Worm (Caenorhabditis elegans) whole organism, L2 larva: ENCODE results near the gene zip-6.

Experiments
- C34F6.9 ChIP-seq: fragments of 150-350 bp; optimal IDR thresholded peaks from 2 replicates; lab custom pipeline; 2014; ENCODE audit warnings: missing biosample characterization, missing genetic modification characterization
- F13H6.1 ChIP-seq: sonication (generic microtip); optimal IDR thresholded peaks from 2 replicates; lab custom pipeline; 2016; ENCODE audit warnings: missing genetic modification characterization, missing compliant biosample characterization
- Y55F3AM.14 ChIP-seq: fragments of 200-800 bp; sonication (Bioruptor generic); optimal IDR thresholded peaks from 2 replicates; lab custom pipeline; 2018; ENCODE audit warnings: mild to moderate bottlenecking, missing genetic modification characterization, missing compliant biosample characterization
- ZK546.5 ChIP-seq: sonication (generic microtip); optimal IDR thresholded peaks from 2 replicates; lab custom pipeline; 2017; ENCODE audit warnings: missing biosample characterization, missing genetic modification characterization
- alr-1 ChIP-seq: fragments of 150-350 bp; optimal IDR thresholded peaks from 2 replicates; lab custom pipeline; 2014; ENCODE audit warnings: missing biosample characterization, missing genetic modification characterization
- ama-1 ChIP-seq: fragments of 150-350 bp; optimal IDR thresholded peaks from 2 replicates; lab custom pipeline; 2018; ENCODE audit warnings: inconsistent platforms
- blmp-1 ChIP-seq: sonication (generic microtip); optimal IDR thresholded peaks from 2 replicates; lab custom pipeline; 2017; ENCODE audit warnings: missing genetic modification characterization, mild to moderate bottlenecking, missing compliant biosample characterization, antibody characterized with exemption, moderate library complexity; ENCODE audit not compliant: insufficient read depth
- ceh-16 ChIP-seq: fragments of 150-350 bp; optimal IDR thresholded peaks from 2 replicates; lab custom pipeline; 2014; ENCODE audit warnings: missing biosample characterization, missing genetic modification characterization
- ceh-82 ChIP-seq: fragments of 150-350 bp; optimal IDR thresholded peaks from 2 replicates; lab custom pipeline; 2014; ENCODE audit warnings: missing biosample characterization, missing genetic modification characterization
- egl-27 ChIP-seq: sonication (generic microtip); optimal IDR thresholded peaks from 3 replicates; lab custom pipeline; 2017; ENCODE audit warnings: missing biosample characterization, missing genetic modification reagents, missing genetic modification characterization
- elt-1 ChIP-seq: fragments of 150-350 bp; optimal IDR thresholded peaks from 2 replicates; lab custom pipeline; 2014; ENCODE audit warnings: missing biosample characterization, missing genetic modification characterization
- elt-3 ChIP-seq: sonication (generic microtip); optimal IDR thresholded peaks from 2 replicates; lab custom pipeline; 2017; ENCODE audit warnings: missing biosample characterization, missing genetic modification characterization
- fos-1 ChIP-seq: fragments of 150-350 bp; optimal IDR thresholded peaks from 2 replicates; lab custom pipeline; 2014; ENCODE audit warnings: missing biosample characterization, missing genetic modification characterization
- gmeb-1 ChIP-seq: fragments of 150-350 bp; optimal IDR thresholded peaks from 2 replicates; lab custom pipeline; 2014; ENCODE audit warnings: missing biosample characterization, missing genetic modification characterization
- lin-11 ChIP-seq: fragments of 150-350 bp; sonication (generic microtip); optimal IDR thresholded peaks from 2 replicates; lab custom pipeline; 2014; ENCODE audit warnings: missing biosample characterization, missing genetic modification characterization, inconsistent platforms, mixed read lengths
- lin-13 ChIP-seq: fragments of 150-350 bp; optimal IDR thresholded peaks from 2 replicates; lab custom pipeline; 2014; ENCODE audit warnings: missing biosample characterization, missing genetic modification reagents, missing genetic modification characterization
- lin-39 ChIP-seq: fragments of 150-350 bp; optimal IDR thresholded peaks from 2 replicates; lab custom pipeline; 2014; ENCODE audit warnings: missing biosample characterization, missing genetic modification reagents, missing genetic modification characterization
- lsy-2 ChIP-seq, 2 experiments: fragments of 150-350 bp in 1 of 2; sonication (generic microtip) in 1 of 2; optimal IDR thresholded peaks; 2 replicates each; lab custom pipeline; 2014 to 2017; ENCODE audit warnings: missing biosample characterization in 2 of 2, missing genetic modification characterization in 2 of 2
- mbf-1 ChIP-seq: sonication (generic microtip); optimal IDR thresholded peaks from 2 replicates; lab custom pipeline; 2017; ENCODE audit warnings: missing biosample characterization, missing genetic modification characterization
- mdl-1 ChIP-seq, 2 experiments: fragments of 150-350 bp in 1 of 2; sonication (generic microtip) in 1 of 2; optimal IDR thresholded peaks; 2 replicates each; lab custom pipeline; 2017; ENCODE audit warnings: missing biosample characterization in 2 of 2, missing genetic modification characterization in 2 of 2
- nhr-10 ChIP-seq: sonication (generic microtip); optimal IDR thresholded peaks from 2 replicates; lab custom pipeline; 2017; ENCODE audit warnings: missing biosample characterization, missing genetic modification characterization
- nhr-11 ChIP-seq: fragments of 150-350 bp; optimal IDR thresholded peaks from 2 replicates; lab custom pipeline; 2014; ENCODE audit warnings: missing biosample characterization, missing genetic modification characterization
- nhr-129 ChIP-seq: fragments of 150-350 bp; optimal IDR thresholded peaks from 2 replicates; lab custom pipeline; 2014; ENCODE audit warnings: missing biosample characterization, missing genetic modification characterization
- nhr-23 ChIP-seq: fragments of 150-350 bp; optimal IDR thresholded peaks from 2 replicates; lab custom pipeline; 2014; ENCODE audit warnings: missing biosample characterization, missing genetic modification reagents, missing genetic modification characterization
- nhr-237 ChIP-seq: fragments of 150-350 bp; optimal IDR thresholded peaks from 2 replicates; lab custom pipeline; 2014; ENCODE audit warnings: missing biosample characterization, missing genetic modification characterization
- nhr-25 ChIP-seq: fragments of 150-350 bp; sonication (generic microtip); optimal IDR thresholded peaks from 3 replicates; lab custom pipeline; 2014; ENCODE audit warnings: missing biosample characterization, missing genetic modification characterization
- nhr-6 ChIP-seq: fragments of 150-350 bp; optimal IDR thresholded peaks from 2 replicates; lab custom pipeline; 2014; ENCODE audit warnings: missing biosample characterization, missing genetic modification characterization
- sem-4 ChIP-seq: fragments of 150-350 bp; optimal IDR thresholded peaks from 2 replicates; lab custom pipeline; 2014; ENCODE audit warnings: missing biosample characterization, missing genetic modification reagents, missing genetic modification characterization
- skn-1 ChIP-seq: sonication (generic microtip); optimal IDR thresholded peaks from 2 replicates; lab custom pipeline; 2017; ENCODE audit warnings: missing biosample characterization, missing genetic modification characterization
- sma-3 ChIP-seq: sonication (generic microtip); optimal IDR thresholded peaks from 2 replicates; lab custom pipeline; 2016; ENCODE audit warnings: missing genetic modification reagents, missing genetic modification characterization, missing compliant biosample characterization
- sma-9 ChIP-seq, 2 experiments: fragments of 150-350 bp in 1 of 2; sonication (generic microtip) in 1 of 2; optimal IDR thresholded peaks; 2 replicates each; lab custom pipeline; 2014 to 2016; ENCODE audit warnings: missing genetic modification characterization in 2 of 2, mild to moderate bottlenecking in 1 of 2, missing biosample characterization in 1 of 2, missing compliant biosample characterization in 1 of 2, missing genetic modification reagents in 1 of 2, moderate library complexity in 1 of 2
- snpc-4 ChIP-seq: fragments of 150-350 bp; optimal IDR thresholded peaks from 2 replicates; lab custom pipeline; 2014; ENCODE audit warnings: missing biosample characterization, missing genetic modification characterization
- unc-39 ChIP-seq: fragments of 150-350 bp; optimal IDR thresholded peaks from 2 replicates; lab custom pipeline; 2014; ENCODE audit warnings: missing biosample characterization, missing genetic modification characterization
- unc-62 ChIP-seq: fragments of 150-350 bp; optimal IDR thresholded peaks from 2 replicates; lab custom pipeline; 2014; ENCODE audit warnings: missing biosample characterization, missing genetic modification reagents, missing genetic modification characterization
- ztf-1 ChIP-seq: fragments of 200-800 bp; sonication (Bioruptor generic); conservative IDR thresholded peaks from 2 replicates; pipeline ENCODE4 v1.3.6; 2022; ENCODE audit warnings: missing genetic modification characterization, missing compliant biosample characterization

zip-6 gene

ce11 chrIV:11231376-11231775 lies 13.4 kb upstream of the zip-6 start:
- no peak for TF ChIP-seq unc-62
- no peak for TF ChIP-seq alr-1 (tag; lab: Kevin White, UChicago)
- TF ChIP-seq F13H6.1 (tag; lab: Kevin White, UChicago): no peak
- TF ChIP-seq nhr-237: no peak
- TF ChIP-seq sma-9 (GFP tag; optimal IDR thresholded peaks at IDR 0.05; lab: Kevin White, UChicago): no peak
- TF ChIP-seq sma-9 (tag; optimal IDR thresholded peaks at IDR 0.05; lab: Kevin White, UChicago): no peak
- no peak for TF ChIP-seq C34F6.9 (tag; lab: Kevin White, UChicago)
- TF ChIP-seq Y55F3AM.14 (GFP tag; lab: Kevin White, UChicago): no peak
- no peak for TF ChIP-seq elt-3 (tag; lab: Kevin White, UChicago)
- TF ChIP-seq ztf-1: no peak
- TF ChIP-seq nhr-11 (tag; lab: Kevin White, UChicago): no peak
- TF ChIP-seq mdl-1 (tag; optimal IDR thresholded peaks at IDR 0.05; lab: Kevin White, UChicago): no peak
- no peak for TF ChIP-seq ceh-82 (tag; lab: Kevin White, UChicago)
- TF ChIP-seq lsy-2 (tag; optimal IDR thresholded peaks at IDR 0.05; lab: Kevin White, UChicago): no peak
- TF ChIP-seq ama-1: no peak
- TF ChIP-seq egl-27: no peak
- no peak for TF ChIP-seq nhr-129 (tag; lab: Kevin White, UChicago)
- TF ChIP-seq mbf-1: no peak

DNA sequence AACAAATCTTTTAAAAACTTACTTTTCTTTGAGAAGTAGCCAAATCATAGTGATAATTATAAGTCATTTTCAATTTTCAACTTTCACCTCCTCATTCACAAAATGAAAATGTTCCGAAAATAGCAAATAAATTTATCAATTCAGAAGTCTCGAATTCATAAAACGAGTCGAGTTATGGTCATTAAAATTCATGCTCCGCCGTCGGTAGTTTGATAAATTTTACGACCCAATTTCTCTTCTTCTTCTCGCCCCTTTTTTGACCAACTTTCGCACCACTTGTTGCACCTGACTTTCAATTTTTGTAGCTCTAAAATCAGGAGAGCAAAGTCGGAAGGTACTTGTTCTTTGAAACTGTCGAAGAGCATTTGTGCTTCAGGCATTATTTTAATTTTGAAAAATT lies 12.1 kb upstream of the zip-6 start, which contains the start of gene best-7:
TSS of gene best-7 (minus strand) at position 239 of the 400 bp plus-strand sequence.
- TF ChIP-seq unc-62 (no peak), nhr-129 (tag; lab: Kevin White, UChicago) (no peak), lin-11 (tag; lab: Kevin White, UChicago) (no peak), C34F6.9 (tag; lab: Kevin White, UChicago) (no peak), ceh-82 (tag; lab: Kevin White, UChicago) (no peak), nhr-6 (tag; lab: Kevin White, UChicago) (no peak), alr-1 (tag; lab: Kevin White, UChicago) (no peak), snpc-4 (tag; lab: Kevin White, UChicago) (no peak), sem-4 (tag; lab: Kevin White, UChicago) (no peak)

DNA sequence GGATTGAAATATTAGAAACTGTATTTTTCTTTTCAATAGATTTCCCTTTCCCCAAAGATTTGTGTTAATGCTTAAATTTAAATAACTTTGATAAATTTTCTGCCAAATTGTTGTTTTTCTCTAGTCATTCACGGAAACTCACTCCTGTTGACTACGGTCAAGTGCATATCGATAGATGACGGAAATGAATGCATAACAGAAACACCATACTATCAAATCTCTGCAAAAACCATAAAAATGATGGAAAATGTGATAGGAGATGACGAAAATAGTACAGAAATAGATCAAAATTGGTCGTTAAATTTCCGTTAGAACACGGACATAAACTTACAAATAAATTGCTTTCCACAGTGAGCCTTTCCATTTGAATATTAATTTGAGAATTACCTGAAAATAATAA lies 11.1 kb upstream of the zip-6 start:
- TF ChIP-seq lin-39 (tag; lab: Kevin White, UChicago) (no peak), nhr-237 (no peak), sma-9 (GFP tag; optimal IDR thresholded peaks at IDR 0.05; lab: Kevin White, UChicago) (no peak), sma-9 (tag; optimal IDR thresholded peaks at IDR 0.05; lab: Kevin White, UChicago) (no peak), ama-1 (no peak), Y55F3AM.14 (GFP tag; lab: Kevin White, UChicago) (no peak), nhr-6 (tag; lab: Kevin White, UChicago) (no peak), skn-1 (tag; lab: Kevin White, UChicago) (no peak)

DNA sequence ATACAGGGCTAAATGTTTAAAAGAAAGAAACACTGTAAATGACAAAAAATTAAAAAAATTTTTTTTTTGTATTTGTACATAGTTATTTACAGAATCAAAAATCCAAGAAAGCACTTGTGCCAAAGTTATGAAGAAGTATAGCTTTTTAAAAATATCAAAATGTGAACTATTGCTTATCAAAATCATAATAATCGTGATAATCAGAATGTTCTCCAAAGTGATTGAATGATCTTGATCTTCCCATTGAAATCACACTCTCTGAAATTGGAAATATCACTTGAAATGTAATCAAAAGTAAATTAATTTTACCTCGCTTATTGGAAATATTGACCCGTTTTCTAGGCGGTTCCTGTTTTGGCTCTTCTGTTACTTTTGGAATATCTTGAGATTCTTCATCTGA lies 8.6 kb upstream of the zip-6 start:
- peak; percentile 53 for TF ChIP-seq nhr-25 (tag; lab: Kevin White, UChicago)
- no peak for TF ChIP-seq nhr-23 (tag; lab: Kevin White, UChicago)

DNA sequence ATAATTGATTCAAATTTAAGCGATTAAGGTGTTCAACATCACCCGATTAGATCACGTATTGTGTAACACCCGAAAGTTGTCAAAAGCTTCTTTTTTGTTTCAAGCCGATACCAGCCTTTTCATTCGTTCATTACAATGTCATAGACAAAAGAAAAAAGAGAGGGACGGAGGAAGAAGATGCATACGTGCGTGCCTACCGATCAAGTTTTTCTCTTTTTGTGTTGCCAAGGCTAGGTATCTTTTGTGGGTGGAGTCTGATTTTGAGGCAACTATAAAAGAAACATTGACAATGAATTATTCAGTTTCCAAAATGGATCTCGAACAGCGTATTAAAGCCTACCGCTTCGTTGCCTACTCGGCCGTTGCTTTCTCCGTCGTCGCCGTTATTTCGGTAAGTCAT lies 7.3 kb upstream of the zip-6 start, which contains the start of gene col-125:
TSS of gene col-125 (plus strand) at position 301 of the 400 bp plus-strand sequence.
- no peak for TF ChIP-seq ceh-82 (tag; lab: Kevin White, UChicago)
- TF ChIP-seq blmp-1: peak; percentile 22

ce11 chrIV:11223878-11224277 lies 5.9 kb upstream of the zip-6 start, which contains the start of gene C29F4.3:
C29F4.3 (minus strand) TSS chrIV:11223978.
- no peak for TF ChIP-seq nhr-10 (tag; lab: Kevin White, UChicago)
- no peak for TF ChIP-seq nhr-11 (tag; lab: Kevin White, UChicago)
- TF ChIP-seq C34F6.9 (tag; lab: Kevin White, UChicago): no peak
- no peak for TF ChIP-seq snpc-4 (tag; lab: Kevin White, UChicago)
- no peak for TF ChIP-seq ceh-16 (tag; lab: Kevin White, UChicago)
- TF ChIP-seq nhr-23 (tag; lab: Kevin White, UChicago): no peak
- TF ChIP-seq mbf-1: no peak
- no peak for TF ChIP-seq elt-1
- TF ChIP-seq lin-11 (tag; lab: Kevin White, UChicago): no peak
- TF ChIP-seq lin-13: no peak
- no peak for TF ChIP-seq unc-39 (tag; lab: Kevin White, UChicago)
- TF ChIP-seq sma-3 (GFP tag; lab: Kevin White, UChicago): no peak
- no peak for TF ChIP-seq sem-4 (tag; lab: Kevin White, UChicago)
- no peak for TF ChIP-seq ceh-82 (tag; lab: Kevin White, UChicago)
- no peak for TF ChIP-seq gmeb-1 (tag; lab: Kevin White, UChicago)
- TF ChIP-seq fos-1: no peak
- TF ChIP-seq egl-27: no peak
- TF ChIP-seq nhr-129 (tag; lab: Kevin White, UChicago): no peak
- no peak for TF ChIP-seq mdl-1 (tag; optimal IDR thresholded peaks at IDR 0.05; lab: Kevin White, UChicago)
- TF ChIP-seq ZK546.5: no peak
